Worm (Caenorhabditis elegans) whole organism, midembryonic: ENCODE measurements around the gene citk-2.

Experiments
- T22C8.4 ChIP-seq: fragments of 200-800 bp; sonication (Bioruptor generic); IDR thresholded peaks from 2 replicates; pipeline ENCODE4 v1.3.6; 2022; ENCODE audit warnings: missing genetic modification characterization, missing compliant biosample characterization
- cog-1 ChIP-seq: sonication (generic microtip); optimal IDR thresholded peaks from 2 replicates; lab custom pipeline; 2016; ENCODE audit warnings: missing genetic modification characterization, missing compliant biosample characterization
- flt-1 ChIP-seq: fragments of 200-800 bp; sonication (Bioruptor generic); IDR thresholded peaks from 2 replicates; pipeline ENCODE4 v1.3.6; 2022; ENCODE audit warnings: missing genetic modification characterization, missing compliant biosample characterization
- klf-2 ChIP-seq: fragments of 200-800 bp; sonication (Bioruptor generic); conservative IDR thresholded peaks from 2 replicates; pipeline ENCODE4 v1.3.6; 2022; ENCODE audit warnings: missing genetic modification reagents, missing genetic modification characterization, missing compliant biosample characterization
- med-1 ChIP-seq: sonication (generic microtip); optimal IDR thresholded peaks from 2 replicates; lab custom pipeline; 2017; ENCODE audit warnings: missing genetic modification characterization, mild to moderate bottlenecking, missing compliant biosample characterization, antibody characterized with exemption, missing genetic modification reagents; ENCODE audit not compliant: insufficient read depth
- ref-1 ChIP-seq: fragments of 200-800 bp; sonication (Bioruptor generic); conservative IDR thresholded peaks from 2 replicates; pipeline ENCODE4 v1.3.6; 2022; ENCODE audit warnings: missing genetic modification reagents, missing genetic modification characterization, missing compliant biosample characterization
- tab-1 ChIP-seq: fragments of 200-800 bp; sonication (Bioruptor generic); IDR thresholded peaks from 2 replicates; pipeline ENCODE4 v1.3.6; 2022; ENCODE audit warnings: missing genetic modification characterization, missing compliant biosample characterization
- ztf-23 ChIP-seq: fragments of 200-800 bp; sonication (Bioruptor generic); IDR thresholded peaks from 2 replicates; pipeline ENCODE4 v1.3.6; 2022; ENCODE audit warnings: missing genetic modification reagents, missing genetic modification characterization, missing compliant biosample characterization
- ztf-29 ChIP-seq: fragments of 200-800 bp; sonication (Bioruptor generic); IDR thresholded peaks from 2 replicates; pipeline ENCODE4 v1.3.6; 2022; ENCODE audit warnings: missing genetic modification reagents, missing genetic modification characterization, missing compliant biosample characterization

citk-2 gene

ce11 chrII:5036128-5036527 lies 36.8 kb downstream of the citk-2 start, which contains the start of gene lrr-1:
Gene lrr-1 (minus strand): TSS chrII:5036439.
- TF ChIP-seq tab-1 (GFP tag; lab: Robert Waterston, UW), result no peak
- TF ChIP-seq cog-1 (tag; lab: Kevin White, UChicago), result no peak
- TF ChIP-seq klf-2, result no peak
- no peak for TF ChIP-seq med-1
- no peak for TF ChIP-seq flt-1
- TF ChIP-seq ztf-29, result no peak
- no peak for TF ChIP-seq T22C8.4 (GFP tag; lab: Robert Waterston, UW)
- TF ChIP-seq ztf-23 (GFP tag; lab: Robert Waterston, UW), result no peak
- no peak for TF ChIP-seq ref-1

ce11 chrII:5039912-5040311 lies 40.6 kb downstream of the citk-2 start, which contains the start of gene golg-2:
Gene golg-2 (minus strand): TSS chrII:5040091.
- TF ChIP-seq tab-1 (GFP tag; lab: Robert Waterston, UW) (no peak), ztf-29 (no peak), flt-1 (no peak), med-1 (no peak), klf-2 (no peak), T22C8.4 (GFP tag; lab: Robert Waterston, UW) (no peak), cog-1 (tag; lab: Kevin White, UChicago) (no peak), ztf-23 (GFP tag; lab: Robert Waterston, UW) (no peak), ref-1 (no peak)

DNA sequence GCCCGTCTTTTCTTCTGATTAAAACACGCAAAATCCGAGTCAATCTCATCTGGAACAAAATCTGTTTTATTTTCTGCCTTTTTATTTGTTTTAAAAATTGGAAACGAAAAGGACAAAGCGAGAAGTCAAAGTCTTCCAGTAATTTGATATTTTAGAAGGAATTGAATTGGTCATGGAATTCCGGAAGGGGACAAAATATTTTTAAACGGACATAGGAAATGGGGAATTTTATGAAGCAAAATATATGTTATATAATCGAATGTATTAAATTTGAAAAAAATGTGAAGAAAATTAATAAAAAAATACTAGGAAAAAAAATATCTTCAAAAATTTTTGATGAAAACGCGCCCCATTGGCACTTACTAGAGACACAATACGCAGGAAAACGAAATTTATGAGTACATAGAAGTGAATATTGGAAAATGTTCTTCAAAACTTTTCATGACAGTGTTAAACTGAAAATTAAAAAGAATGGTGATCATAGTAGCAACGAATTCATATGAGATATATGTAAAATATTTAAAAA lies 41.4 kb downstream of the citk-2 start, which contains the start of gene F33G12.7:
Gene F33G12.7 (minus strand): TSS at position 51 of the 526 bp plus-strand sequence.
- TF ChIP-seq T22C8.4 (GFP tag; lab: Robert Waterston, UW) (no peak), ztf-29 (no peak), ztf-23 (GFP tag; lab: Robert Waterston, UW) (no peak), cog-1 (tag; lab: Kevin White, UChicago) (no peak), flt-1 (no peak), klf-2 (no peak)

ce11 chrII:5042381-5042930 lies 43.1 kb downstream of the citk-2 start:
- no peak for TF ChIP-seq klf-2
- no peak for TF ChIP-seq cog-1 (tag; lab: Kevin White, UChicago)
- no peak for TF ChIP-seq ref-1
- no peak for TF ChIP-seq ztf-23 (GFP tag; lab: Robert Waterston, UW)
- TF ChIP-seq flt-1, result no peak
- TF ChIP-seq tab-1 (GFP tag; lab: Robert Waterston, UW), result no peak
- TF ChIP-seq T22C8.4 (GFP tag; lab: Robert Waterston, UW), result no peak
- TF ChIP-seq ztf-29, result no peak
- no peak for TF ChIP-seq med-1

DNA sequence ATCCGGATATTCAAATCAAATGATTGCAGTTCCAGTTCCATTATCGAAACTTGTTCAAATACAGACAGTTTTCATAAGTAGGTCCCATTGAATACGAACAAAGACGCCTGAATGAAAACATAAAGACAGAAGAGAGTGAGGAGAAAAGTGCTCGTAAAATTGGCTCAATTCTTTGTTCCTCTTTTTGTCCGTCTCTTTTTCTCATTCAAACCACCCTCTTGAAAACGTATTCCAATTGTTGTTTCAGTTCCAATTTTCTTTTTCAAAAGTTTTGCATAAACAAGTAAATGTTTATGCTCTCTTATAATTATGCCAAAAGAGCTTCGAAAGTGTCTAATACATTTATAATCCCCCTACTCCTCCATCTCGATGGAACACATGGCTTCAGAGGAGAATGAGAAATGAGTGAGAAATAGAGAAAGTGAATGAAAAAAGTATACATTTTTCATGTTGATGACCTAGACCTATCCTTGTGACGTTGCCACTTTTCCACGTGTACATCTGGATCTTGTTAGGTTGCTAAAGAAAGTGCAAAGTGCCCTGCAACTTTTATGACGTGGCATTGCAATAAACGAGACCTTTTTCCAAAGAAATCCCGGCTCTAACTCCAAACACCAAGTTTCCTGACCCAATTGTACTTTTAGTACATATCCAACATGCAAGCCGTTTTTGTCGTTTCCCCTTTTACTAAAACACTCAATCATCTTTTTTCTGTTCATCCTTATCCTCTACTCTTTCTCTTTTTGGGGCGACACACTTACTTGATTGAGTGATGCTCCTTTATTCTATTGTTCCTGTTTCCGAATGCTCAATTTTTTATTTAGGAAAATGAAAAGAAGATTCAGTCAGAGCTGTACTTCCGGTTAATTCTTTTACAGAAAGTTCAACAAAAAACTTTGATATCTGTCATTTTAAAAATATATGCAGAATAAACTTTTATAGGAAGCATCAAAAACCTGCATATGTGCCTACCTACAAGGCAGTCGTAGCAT lies 47.2 kb downstream of the citk-2 start:
- TF ChIP-seq flt-1, result no peak
- TF ChIP-seq tab-1 (GFP tag; lab: Robert Waterston, UW), result no peak
- no peak for TF ChIP-seq ref-1
- no peak for TF ChIP-seq ztf-29
- no peak for TF ChIP-seq cog-1 (tag; lab: Kevin White, UChicago)

DNA sequence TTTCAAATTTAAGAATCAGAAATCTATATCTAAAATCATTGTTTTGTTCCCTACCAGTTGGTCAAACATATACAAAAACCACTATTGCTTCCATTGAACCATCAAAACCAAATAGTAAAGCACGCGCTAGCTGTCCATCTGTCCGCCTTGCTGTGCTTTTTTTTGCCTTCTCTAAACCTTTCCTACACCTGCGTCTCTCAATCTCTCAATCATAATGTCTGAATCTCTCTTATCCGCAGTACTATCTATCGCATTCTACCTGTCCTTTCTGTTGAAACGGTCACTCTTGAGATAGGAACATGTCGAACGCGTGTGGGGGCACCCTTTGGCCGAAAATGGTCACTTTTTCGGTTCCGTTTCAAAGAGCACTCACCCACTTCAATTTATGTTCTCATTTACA lies 48.0 kb downstream of the citk-2 start:
- TF ChIP-seq ztf-23 (GFP tag; lab: Robert Waterston, UW) (no peak), cog-1 (tag; lab: Kevin White, UChicago) (peak; percentile 7)

DNA sequence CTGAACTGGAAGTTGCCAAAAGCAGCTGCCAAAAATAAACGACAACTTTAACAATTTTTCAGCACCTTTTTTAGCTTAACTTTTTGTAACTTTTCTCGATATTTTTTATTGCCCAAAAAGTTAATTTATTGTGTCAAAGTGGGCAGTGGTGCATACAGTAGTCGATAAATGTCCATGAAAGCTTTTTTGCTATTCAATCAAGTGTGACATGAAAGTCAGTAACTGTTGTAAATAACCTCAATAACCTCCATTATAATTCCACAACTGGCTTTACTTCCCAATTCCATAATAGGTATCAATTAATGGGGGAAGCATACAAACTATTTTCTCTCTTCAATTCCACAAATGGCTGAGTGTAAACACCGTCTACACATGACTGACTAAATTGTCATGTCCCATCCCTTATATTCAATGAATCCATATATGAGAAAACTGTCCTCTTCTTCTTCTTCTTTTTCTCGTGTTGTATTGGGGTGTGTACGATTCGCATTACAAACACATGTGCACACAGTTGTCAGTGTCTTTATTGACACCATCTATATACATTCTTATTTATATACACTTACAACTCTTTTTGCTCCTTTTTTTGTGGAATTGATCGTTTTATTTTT lies 49.0 kb downstream of the citk-2 start:
- no peak for TF ChIP-seq T22C8.4 (GFP tag; lab: Robert Waterston, UW)
- no peak for TF ChIP-seq med-1
- no peak for TF ChIP-seq klf-2
- no peak for TF ChIP-seq ztf-23 (GFP tag; lab: Robert Waterston, UW)
- no peak for TF ChIP-seq ztf-29
- no peak for TF ChIP-seq cog-1 (tag; lab: Kevin White, UChicago)

DNA sequence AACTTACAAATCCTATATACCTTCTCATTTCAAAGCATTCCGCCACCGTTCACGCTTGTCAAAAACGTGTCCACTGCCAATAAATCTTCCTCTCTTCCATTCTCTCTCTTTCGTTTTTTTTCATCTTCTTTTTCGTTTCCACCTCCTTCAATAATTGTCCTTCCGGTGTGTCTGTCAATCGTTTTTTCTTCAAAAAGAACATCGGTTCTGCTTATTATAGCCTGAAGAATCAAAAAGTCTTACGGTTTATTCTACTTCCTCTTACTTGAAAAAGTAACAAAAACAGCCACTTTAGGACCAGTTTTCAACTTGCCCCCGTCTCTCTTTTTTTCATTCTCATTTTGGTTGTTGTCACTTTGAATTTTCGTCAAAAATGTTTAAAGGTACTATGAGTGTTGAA lies 49.9 kb downstream of the citk-2 start:
- TF ChIP-seq cog-1 (tag; lab: Kevin White, UChicago) (no peak), tab-1 (GFP tag; lab: Robert Waterston, UW) (no peak), flt-1 (no peak), ztf-23 (GFP tag; lab: Robert Waterston, UW) (no peak), ref-1 (no peak), T22C8.4 (GFP tag; lab: Robert Waterston, UW) (no peak), med-1 (no peak), ztf-29 (no peak), klf-2 (no peak)

DNA sequence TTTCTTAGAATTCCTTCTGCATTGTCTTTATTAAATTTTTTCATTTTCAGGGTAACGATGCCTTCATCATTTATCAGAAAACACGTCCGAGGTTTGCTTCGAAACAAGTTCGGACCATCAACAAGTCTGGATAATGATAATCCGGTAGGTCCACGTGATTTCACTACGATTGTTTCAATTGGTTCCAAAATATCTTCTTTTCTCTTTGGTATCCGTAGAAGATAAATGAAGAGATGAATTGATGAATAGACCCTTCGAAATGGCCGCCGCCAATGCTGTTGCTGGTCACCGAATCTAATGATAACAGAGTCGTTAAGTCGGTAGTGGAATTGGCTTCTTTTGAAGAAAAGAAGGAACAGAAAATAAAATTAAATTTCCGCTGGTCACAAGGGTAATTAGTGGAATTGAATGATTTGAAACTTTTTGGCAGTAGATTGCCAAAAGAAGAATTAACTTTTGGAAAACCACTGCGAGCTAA lies 50.6 kb downstream of the citk-2 start, which contains the start of gene F33G12.6:
Gene F33G12.6 (plus strand): TSS at position 51 of the 478 bp plus-strand sequence.
- no peak for TF ChIP-seq klf-2
- TF ChIP-seq med-1, result no peak
- TF ChIP-seq ztf-23 (GFP tag; lab: Robert Waterston, UW), result no peak
- TF ChIP-seq ztf-29, result no peak
- TF ChIP-seq ref-1, result no peak
- TF ChIP-seq cog-1 (tag; lab: Kevin White, UChicago), result no peak

ce11 chrII:5050776-5051175 lies 51.5 kb downstream of the citk-2 start:
- no peak for TF ChIP-seq ztf-29
- no peak for TF ChIP-seq ztf-23 (GFP tag; lab: Robert Waterston, UW)
- no peak for TF ChIP-seq tab-1 (GFP tag; lab: Robert Waterston, UW)
- no peak for TF ChIP-seq klf-2
- TF ChIP-seq med-1, result no peak
- no peak for TF ChIP-seq T22C8.4 (GFP tag; lab: Robert Waterston, UW)
- TF ChIP-seq flt-1, result no peak
- no peak for TF ChIP-seq cog-1 (tag; lab: Kevin White, UChicago)
- TF ChIP-seq ref-1, result no peak
